Fruit fly (Drosophila melanogaster): ENCODE data around the gene vret.
A peak's percentile ranks its signal among the peaks of the same experiment; 100 is the strongest.

The vret gene

DNA sequence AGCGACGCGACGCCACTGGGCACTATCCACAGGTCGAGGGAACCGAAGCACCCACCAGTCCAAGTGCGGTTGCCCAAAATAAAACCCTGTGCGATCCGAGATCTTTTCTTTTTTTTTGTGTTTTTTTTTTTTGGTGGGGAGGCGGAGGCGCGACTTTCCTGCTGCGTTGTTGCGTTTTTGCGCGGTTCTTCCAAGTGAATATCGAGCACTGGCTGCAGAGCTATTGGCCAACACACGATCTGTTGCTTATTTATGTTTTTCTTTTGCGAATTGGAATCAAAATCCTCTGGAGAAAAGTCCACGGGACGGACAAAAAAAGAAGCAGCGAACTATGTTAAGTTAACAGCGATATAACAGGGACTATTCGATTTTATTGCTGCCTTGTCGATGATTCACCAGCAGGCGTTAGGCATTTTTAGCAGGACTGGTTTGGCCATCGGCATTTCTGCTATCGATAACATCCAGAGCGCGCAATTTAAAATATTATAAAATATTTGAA is 24.5 kb downstream of the vret start, which contains the start of gene wge (continued):
- peak; percentile 52 for TF ChIP-seq CG3919 (GFP tag; optimal IDR thresholded peaks at IDR 0.05)
- peak; percentile 74 for TF ChIP-seq CG10669 (GFP tag; optimal IDR thresholded peaks at IDR 0.05)
- peak; percentile 64 for TF ChIP-seq CG3032 (tag; optimal IDR thresholded peaks at IDR 0.05)
- TF ChIP-seq pdm3 (GFP tag; optimal IDR thresholded peaks at IDR 0.05), result no peak
- peak; percentile 32 for TF ChIP-seq Sox14 (GFP tag; optimal IDR thresholded peaks at IDR 0.05)
- peak; percentile 85 for TF ChIP-seq CG6276 (GFP tag; optimal IDR thresholded peaks at IDR 0.05)
- peak; percentile 22 for TF ChIP-seq acj6 (GFP tag; optimal IDR thresholded peaks at IDR 0.05)
- TF ChIP-seq eg (GFP tag; IDR thresholded peaks at IDR 0.05), result peak; percentile 80
- peak; percentile 11 for TF ChIP-seq Blimp-1 (GFP tag; optimal IDR thresholded peaks at IDR 0.05)
- peak; percentile 87 for TF ChIP-seq spab (GFP tag; optimal IDR thresholded peaks at IDR 0.05)
- TF ChIP-seq CG9139 (GFP tag; optimal IDR thresholded peaks at IDR 0.05), result peak; percentile 90
- TF ChIP-seq CG6808 (GFP tag; optimal IDR thresholded peaks at IDR 0.05), result peak; percentile 93
- TF ChIP-seq vri (GFP tag; optimal IDR thresholded peaks at IDR 0.05), result peak; percentile 37
- TF ChIP-seq CG34406 (GFP tag; optimal IDR thresholded peaks at IDR 0.05), result peak; percentile 46
- no peak for TF ChIP-seq Hr39 (GFP tag; optimal IDR thresholded peaks at IDR 0.05)
- TF ChIP-seq CG8319 (GFP tag; optimal IDR thresholded peaks at IDR 0.05), result peak; percentile 24
- TF ChIP-seq topi (GFP tag; optimal IDR thresholded peaks at IDR 0.05), result peak; percentile 32
- TF ChIP-seq CG8632 (GFP tag; optimal IDR thresholded peaks at IDR 0.05), result peak; percentile 52
- TF ChIP-seq Eip75B (GFP tag; optimal IDR thresholded peaks at IDR 0.05), result no peak
- TF ChIP-seq Ets21C (GFP tag; optimal IDR thresholded peaks at IDR 0.05), result no peak
- TF ChIP-seq achi (GFP tag; optimal IDR thresholded peaks at IDR 0.05), result peak; percentile 47
- TF ChIP-seq CG16779 (tag; optimal IDR thresholded peaks at IDR 0.05), result peak; percentile 84
- peak; percentile 69 for TF ChIP-seq Gug (GFP tag; IDR thresholded peaks at IDR 0.05)

DNA sequence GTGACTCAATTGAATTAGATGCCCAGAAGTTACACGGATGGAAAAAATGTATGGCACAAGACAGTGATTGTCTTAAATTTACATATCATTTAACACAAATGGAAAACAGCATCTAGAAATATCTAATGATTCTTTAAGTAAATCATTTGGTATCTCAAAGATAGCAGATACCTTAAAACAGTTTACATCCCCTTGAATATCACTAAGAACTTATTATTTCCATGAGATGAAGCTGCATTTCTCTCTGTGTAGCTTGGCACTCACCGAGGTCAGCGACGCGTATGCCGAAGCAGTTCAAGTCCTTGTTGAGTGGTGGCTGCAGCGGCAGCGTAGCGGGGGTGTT is 25.8 kb downstream of the vret start:
- TF ChIP-seq CG8632 (GFP tag; optimal IDR thresholded peaks at IDR 0.05), result no peak

DNA sequence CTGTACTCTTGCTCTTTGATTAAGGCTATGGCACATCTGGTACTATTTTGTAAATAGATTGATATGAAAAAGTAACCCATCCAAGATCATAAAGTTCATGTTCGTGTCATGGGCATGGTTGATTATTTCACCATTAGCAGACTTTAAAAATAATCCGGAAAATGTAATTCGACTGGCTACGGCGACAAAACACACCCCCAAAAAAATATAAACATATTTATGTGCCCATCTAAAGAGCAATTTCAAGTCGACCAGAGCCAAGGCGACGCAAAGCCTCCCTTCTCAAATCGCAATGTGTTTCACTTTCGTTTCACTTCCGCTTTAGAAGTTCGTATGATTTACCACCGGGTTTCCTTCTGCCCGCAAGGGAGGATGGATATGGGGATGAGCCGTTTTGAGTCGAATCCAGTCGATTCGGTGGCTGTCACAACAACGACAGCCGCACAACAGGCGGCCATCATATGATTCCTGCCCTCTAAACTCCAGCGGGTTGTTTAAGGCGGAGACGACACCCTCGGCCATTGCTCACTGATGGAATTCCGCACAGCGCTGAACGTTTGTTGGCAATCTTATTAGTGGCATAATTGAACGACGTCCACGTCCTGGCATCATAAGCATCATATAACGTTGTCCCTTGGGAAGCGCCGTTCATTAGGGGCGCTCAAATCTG is 26.3 kb downstream of the vret start:
- TF ChIP-seq Gug (GFP tag; IDR thresholded peaks at IDR 0.05) (no peak), CG6163 (GFP tag; IDR thresholded peaks at IDR 0.05) (no peak)

DNA sequence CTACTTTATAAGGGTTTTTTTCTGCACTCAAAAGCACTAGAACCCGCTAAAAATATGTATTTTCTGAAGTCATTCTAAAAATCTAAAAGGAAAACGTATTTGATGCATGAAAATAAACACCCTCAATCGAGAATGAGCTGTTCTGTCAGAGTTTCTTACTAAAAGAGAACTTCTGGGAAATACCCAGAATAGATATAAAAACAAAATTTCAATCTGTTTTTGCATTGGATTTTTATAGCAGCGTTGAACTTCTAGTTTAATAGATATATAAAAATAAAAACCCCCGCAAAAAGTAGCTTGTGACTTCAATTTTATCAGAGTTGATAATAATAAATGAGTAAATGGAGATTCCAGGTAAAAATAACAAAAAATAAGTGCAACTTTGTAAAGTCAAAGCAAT is 27.0 kb downstream of the vret start:
- TF ChIP-seq Ets96B (tag; optimal IDR thresholded peaks at IDR 0.05) (no peak), CG11294 (GFP tag; IDR thresholded peaks at IDR 0.05) (no peak), Lpt (GFP tag; optimal IDR thresholded peaks at IDR 0.05) (no peak), Hr39 (GFP tag; optimal IDR thresholded peaks at IDR 0.05) (no peak), Met (GFP tag; optimal IDR thresholded peaks at IDR 0.05) (no peak), net (GFP tag; optimal IDR thresholded peaks at IDR 0.05) (no peak), OdsH (GFP tag; optimal IDR thresholded peaks at IDR 0.05) (no peak), CG8632 (GFP tag; optimal IDR thresholded peaks at IDR 0.05) (no peak), CG11902 (GFP tag; optimal IDR thresholded peaks at IDR 0.05) (no peak), vri (GFP tag; optimal IDR thresholded peaks at IDR 0.05) (no peak), CG34406 (GFP tag; optimal IDR thresholded peaks at IDR 0.05) (no peak), CG10631 (GFP tag; optimal IDR thresholded peaks at IDR 0.05) (no peak), fkh (GFP tag; optimal IDR thresholded peaks at IDR 0.05) (no peak), dac (GFP tag; optimal IDR thresholded peaks at IDR 0.05) (no peak), CG3032 (tag; optimal IDR thresholded peaks at IDR 0.05) (no peak), CG6163 (GFP tag; IDR thresholded peaks at IDR 0.05) (no peak)

DNA sequence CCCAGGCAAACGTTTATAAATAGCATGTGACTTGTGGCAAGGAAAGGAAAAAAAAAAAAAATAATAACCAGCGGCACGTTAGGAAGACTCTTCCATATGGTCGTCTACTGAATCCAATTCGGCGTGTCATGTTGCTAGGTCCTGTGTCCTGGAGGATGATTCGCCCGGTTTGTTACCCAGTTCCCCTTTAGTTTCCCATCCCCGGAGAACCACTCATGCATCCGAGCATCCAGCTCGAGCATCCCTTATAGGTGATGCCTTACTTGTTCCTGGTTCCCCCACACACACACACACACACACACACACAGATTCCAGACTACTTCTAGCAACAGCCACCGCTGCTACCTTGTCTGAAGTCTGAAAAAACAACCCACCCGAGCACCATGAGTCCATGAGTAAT is 27.5 kb downstream of the vret start:
- TF ChIP-seq CG10631 (GFP tag; optimal IDR thresholded peaks at IDR 0.05) (no peak), CG7368 (GFP tag; optimal IDR thresholded peaks at IDR 0.05) (no peak), fd85E (GFP tag; optimal IDR thresholded peaks at IDR 0.05) (no peak), Eip78C (GFP tag) (no peak), net (GFP tag; optimal IDR thresholded peaks at IDR 0.05) (no peak)
